Worm (Caenorhabditis elegans) whole organism, L3 larva: ENCODE results near the gene cox-6A.

ENCODE experiments used
- R02D3.7 ChIP-seq: fragments of 150-350 bp; optimal IDR thresholded peaks from 2 replicates; lab custom pipeline; 2014; ENCODE audit warnings: missing biosample characterization, missing genetic modification characterization
- ZK546.5 ChIP-seq: sonication (generic microtip); optimal IDR thresholded peaks from 2 replicates; lab custom pipeline; 2017; ENCODE audit warnings: missing biosample characterization, missing genetic modification characterization
- aly-2 ChIP-seq: fragments of 150-350 bp; optimal IDR thresholded peaks from 2 replicates; lab custom pipeline; 2014; ENCODE audit warnings: missing biosample characterization, missing genetic modification characterization
- ama-1 ChIP-seq: fragments of 150-350 bp; optimal IDR thresholded peaks from 2 replicates; lab custom pipeline; 2018
- ceh-28 ChIP-seq: fragments of 150-350 bp; optimal IDR thresholded peaks from 2 replicates; lab custom pipeline; 2014; ENCODE audit warnings: missing biosample characterization, missing genetic modification reagents, missing genetic modification characterization
- ceh-82 ChIP-seq: fragments of 150-350 bp; optimal IDR thresholded peaks from 2 replicates; lab custom pipeline; 2014; ENCODE audit warnings: missing biosample characterization, missing genetic modification characterization
- ceh-9 ChIP-seq: sonication (generic microtip); optimal IDR thresholded peaks from 2 replicates; lab custom pipeline; 2018; ENCODE audit warnings: missing biosample characterization, missing genetic modification characterization
- egl-27 ChIP-seq: sonication (generic microtip); optimal IDR thresholded peaks from 4 replicates; lab custom pipeline; 2017; ENCODE audit warnings: missing biosample characterization, missing genetic modification reagents, missing genetic modification characterization
- egl-5 ChIP-seq: fragments of 150-350 bp; optimal IDR thresholded peaks from 2 replicates; lab custom pipeline; 2017; ENCODE audit warnings: missing biosample characterization, missing genetic modification reagents, missing genetic modification characterization, inconsistent platforms
- elt-1 ChIP-seq: fragments of 150-350 bp; optimal IDR thresholded peaks from 2 replicates; lab custom pipeline; 2014; ENCODE audit warnings: missing biosample characterization, missing genetic modification characterization
- elt-2 ChIP-seq: sonication (generic microtip); optimal IDR thresholded peaks from 2 replicates; lab custom pipeline; 2016; ENCODE audit warnings: missing genetic modification reagents, mild to moderate bottlenecking, missing genetic modification characterization, missing compliant biosample characterization
- fkh-2 ChIP-seq: fragments of 150-350 bp; optimal IDR thresholded peaks from 2 replicates; lab custom pipeline; 2014; ENCODE audit warnings: missing biosample characterization, missing genetic modification reagents, missing genetic modification characterization
- fos-1 ChIP-seq: fragments of 150-350 bp; optimal IDR thresholded peaks from 2 replicates; lab custom pipeline; 2014; ENCODE audit warnings: missing biosample characterization, missing genetic modification characterization
- hmg-11 ChIP-seq: sonication (generic microtip); optimal IDR thresholded peaks from 2 replicates; lab custom pipeline; 2016; ENCODE audit warnings: missing genetic modification characterization, missing compliant biosample characterization
- lin-39 ChIP-seq: fragments of 150-350 bp; optimal IDR thresholded peaks from 2 replicates; lab custom pipeline; 2018; ENCODE audit warnings: missing biosample characterization, missing genetic modification reagents, missing genetic modification characterization
- nhr-12 ChIP-seq: fragments of 150-350 bp; optimal IDR thresholded peaks from 2 replicates; lab custom pipeline; 2014; ENCODE audit warnings: missing biosample characterization, missing genetic modification characterization
- nhr-23 ChIP-seq: fragments of 150-350 bp; optimal IDR thresholded peaks from 2 replicates; lab custom pipeline; 2014; ENCODE audit warnings: missing biosample characterization, missing genetic modification reagents, missing genetic modification characterization
- nhr-237 ChIP-seq: fragments of 150-350 bp; optimal IDR thresholded peaks from 2 replicates; lab custom pipeline; 2014; ENCODE audit warnings: missing biosample characterization, missing genetic modification characterization
- nhr-25 ChIP-seq: sonication (generic microtip); optimal IDR thresholded peaks from 2 replicates; lab custom pipeline; 2017; ENCODE audit warnings: missing biosample characterization, missing genetic modification characterization
- nhr-43 ChIP-seq: sonication (generic microtip); optimal IDR thresholded peaks from 2 replicates; lab custom pipeline; 2016; ENCODE audit warnings: mild to moderate bottlenecking, missing genetic modification characterization, missing compliant biosample characterization; ENCODE audit not compliant: poor library complexity, severe bottlenecking
- nhr-67 ChIP-seq: fragments of 150-350 bp; optimal IDR thresholded peaks from 2 replicates; lab custom pipeline; 2014; ENCODE audit warnings: missing biosample characterization, missing genetic modification characterization
- nhr-77 ChIP-seq: fragments of 150-350 bp; optimal IDR thresholded peaks from 2 replicates; lab custom pipeline; 2014; ENCODE audit warnings: missing biosample characterization, missing genetic modification characterization
- pha-4 ChIP-seq: fragments of 150-350 bp; optimal IDR thresholded peaks from 2 replicates; lab custom pipeline; 2014; ENCODE audit warnings: missing biosample characterization, missing genetic modification reagents, missing genetic modification characterization
- pqm-1 ChIP-seq: fragments of 150-350 bp; optimal IDR thresholded peaks from 2 replicates; lab custom pipeline; 2017; ENCODE audit warnings: missing biosample characterization, missing genetic modification characterization, inconsistent platforms
- skn-1 ChIP-seq: fragments of 150-350 bp; optimal IDR thresholded peaks from 2 replicates; lab custom pipeline; 2014; ENCODE audit warnings: missing biosample characterization, missing genetic modification characterization
- snpc-4 ChIP-seq: fragments of 150-350 bp; optimal IDR thresholded peaks from 2 replicates; lab custom pipeline; 2014; ENCODE audit warnings: missing biosample characterization, missing genetic modification characterization
- unc-39 ChIP-seq: sonication (generic microtip); optimal IDR thresholded peaks from 4 replicates; lab custom pipeline; 2017; ENCODE audit warnings: missing biosample characterization, missing genetic modification characterization
- unc-62 ChIP-seq: fragments of 150-350 bp; sonication (generic microtip); optimal IDR thresholded peaks from 4 replicates; lab custom pipeline; 2014; ENCODE audit warnings: missing biosample characterization, missing genetic modification reagents, missing genetic modification characterization
- zag-1 ChIP-seq: fragments of 150-350 bp; optimal IDR thresholded peaks from 2 replicates; lab custom pipeline; 2014; ENCODE audit warnings: missing biosample characterization, missing genetic modification characterization
- ztf-11 ChIP-seq: fragments of 150-350 bp; optimal IDR thresholded peaks from 2 replicates; lab custom pipeline; 2014; ENCODE audit warnings: missing biosample characterization, missing genetic modification characterization
- ztf-4 ChIP-seq: fragments of 150-350 bp; optimal IDR thresholded peaks from 2 replicates; lab custom pipeline; 2014; ENCODE audit warnings: missing biosample characterization, missing genetic modification characterization

cox-6A gene

DNA sequence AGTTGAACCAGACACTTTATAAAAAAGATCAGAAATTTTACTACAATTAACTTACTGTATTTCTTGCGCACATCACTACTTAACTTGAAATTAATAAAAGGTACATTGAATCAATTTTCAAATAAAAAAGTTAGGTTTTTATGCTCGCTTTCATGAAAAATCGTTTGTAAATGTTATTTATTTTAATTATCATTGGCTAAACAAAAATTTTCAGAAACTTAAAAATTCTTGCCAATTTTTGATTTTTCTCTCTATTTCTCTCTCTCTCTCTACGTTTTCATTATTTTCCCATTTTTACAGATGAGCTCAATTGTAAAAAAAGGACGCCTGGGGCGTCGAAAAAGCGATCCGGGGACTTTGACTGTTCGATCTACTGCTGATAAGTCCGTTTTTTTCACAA, 27.9 kb downstream of the cox-6A start, which contains the start of gene sax-2:
sax-2 (plus strand) TSS at position 301 of the 400 bp plus-strand sequence.
- TF ChIP-seq nhr-12 (tag; lab: Kevin White, UChicago) (no peak), fkh-2 (tag; lab: Kevin White, UChicago) (no peak), unc-39 (tag; lab: Kevin White, UChicago) (no peak), R02D3.7 (tag; lab: Kevin White, UChicago) (no peak), pha-4 (tag; lab: Kevin White, UChicago) (no peak), hmg-11 (tag; lab: Kevin White, UChicago) (no peak), unc-62 (no peak), zag-1 (tag; lab: Kevin White, UChicago) (no peak), nhr-25 (tag; lab: Kevin White, UChicago) (no peak), lin-39 (tag; lab: Kevin White, UChicago) (no peak), ceh-82 (tag; lab: Kevin White, UChicago) (no peak), ztf-4 (tag; lab: Kevin White, UChicago) (no peak), ceh-9 (tag; lab: Kevin White, UChicago) (no peak), nhr-237 (tag; lab: Kevin White, UChicago) (no peak), fos-1 (tag; lab: Kevin White, UChicago) (no peak), nhr-67 (tag; lab: Kevin White, UChicago) (no peak), ceh-28 (no peak)

DNA sequence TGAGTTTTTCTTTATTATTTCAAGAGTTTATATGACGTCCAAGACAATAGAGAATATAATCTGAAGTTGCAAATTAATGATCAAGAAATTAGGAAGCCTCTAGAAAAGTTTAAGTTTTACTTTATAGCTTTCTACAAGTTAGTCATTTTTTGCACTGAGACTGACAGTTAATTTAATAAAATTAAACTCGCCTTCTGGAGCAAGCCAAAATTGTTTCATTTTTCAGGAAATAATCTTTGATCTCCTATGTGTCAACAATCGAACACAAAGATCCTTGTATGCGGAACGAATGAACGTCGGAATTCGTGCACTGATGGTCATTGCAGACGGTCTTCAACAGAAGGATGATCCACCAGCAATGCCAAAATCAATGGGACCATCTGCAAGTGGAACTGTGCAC, 30.9 kb downstream of the cox-6A start:
- no peak for TF ChIP-seq nhr-77 (tag; lab: Kevin White, UChicago)
- no peak for TF ChIP-seq elt-1
- no peak for TF ChIP-seq hmg-11 (tag; lab: Kevin White, UChicago)
- no peak for TF ChIP-seq nhr-43 (tag; lab: Kevin White, UChicago)
- no peak for TF ChIP-seq elt-2 (tag; lab: Kevin White, UChicago)
- TF ChIP-seq pqm-1 (tag; lab: Kevin White, UChicago) = no peak
- TF ChIP-seq nhr-237 (tag; lab: Kevin White, UChicago) = no peak
- no peak for TF ChIP-seq skn-1 (tag; lab: Kevin White, UChicago)
- no peak for TF ChIP-seq ZK546.5 (tag; lab: Kevin White, UChicago)
- no peak for TF ChIP-seq lin-39 (tag; lab: Kevin White, UChicago)
- no peak for TF ChIP-seq ztf-11 (tag; lab: Kevin White, UChicago)
- no peak for TF ChIP-seq fos-1 (tag; lab: Kevin White, UChicago)
- TF ChIP-seq ztf-4 (tag; lab: Kevin White, UChicago) = no peak
- no peak for TF ChIP-seq snpc-4
- TF ChIP-seq nhr-23 (tag; lab: Kevin White, UChicago) = no peak

DNA sequence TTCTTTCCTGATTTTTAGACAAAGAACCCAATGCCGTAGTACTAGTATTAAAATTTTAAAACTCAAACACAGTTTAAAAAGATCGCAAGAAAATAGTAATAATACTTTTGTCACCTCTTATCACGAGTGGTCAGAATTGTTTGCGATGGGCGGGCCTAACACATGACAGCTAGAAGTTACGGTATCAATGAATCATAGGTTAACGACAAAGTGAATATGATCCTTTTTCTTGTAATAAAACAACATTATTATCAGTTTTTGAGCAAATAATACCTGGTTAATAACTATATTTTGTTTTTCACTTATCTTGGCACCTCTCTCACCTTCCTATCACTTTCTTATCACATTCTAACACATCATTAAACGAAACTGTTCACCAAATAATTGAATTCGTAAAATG, 31.5 kb downstream of the cox-6A start:
- TF ChIP-seq ceh-9 (tag; lab: Kevin White, UChicago) (no peak), pqm-1 (tag; lab: Kevin White, UChicago) (peak; percentile 55), elt-2 (tag; lab: Kevin White, UChicago) (peak; percentile 65)
- TF ChIP-seq, all 47 proteins: peak for 2

DNA sequence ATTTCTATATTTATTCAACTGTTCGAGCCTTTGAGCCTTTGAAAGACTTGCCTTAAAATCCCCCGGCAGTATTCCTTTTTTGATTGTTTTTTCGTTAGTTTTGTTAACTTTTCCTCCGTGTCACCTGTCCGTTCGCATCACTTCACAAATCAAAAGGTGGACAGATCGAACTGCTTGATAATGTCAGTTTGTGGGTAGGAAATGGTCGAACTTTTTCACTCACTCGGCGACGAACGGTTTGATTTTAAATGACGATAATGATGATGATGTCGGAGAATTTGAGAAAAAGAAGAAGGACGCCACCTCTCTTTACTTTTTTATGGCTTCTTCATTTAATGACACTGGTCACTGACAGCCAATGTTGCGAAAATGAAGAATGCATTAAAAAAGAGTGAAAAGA, 37.5 kb downstream of the cox-6A start:
- no peak for TF ChIP-seq fos-1 (tag; lab: Kevin White, UChicago)
- peak; percentile 39 for TF ChIP-seq nhr-25 (tag; lab: Kevin White, UChicago)
- TF ChIP-seq unc-62 = peak; percentile 40
- no peak for TF ChIP-seq ama-1 (lab: Kevin White, UChicago)
- no peak for TF ChIP-seq nhr-77 (tag; lab: Kevin White, UChicago)
- peak; percentile 63 for TF ChIP-seq elt-1

DNA sequence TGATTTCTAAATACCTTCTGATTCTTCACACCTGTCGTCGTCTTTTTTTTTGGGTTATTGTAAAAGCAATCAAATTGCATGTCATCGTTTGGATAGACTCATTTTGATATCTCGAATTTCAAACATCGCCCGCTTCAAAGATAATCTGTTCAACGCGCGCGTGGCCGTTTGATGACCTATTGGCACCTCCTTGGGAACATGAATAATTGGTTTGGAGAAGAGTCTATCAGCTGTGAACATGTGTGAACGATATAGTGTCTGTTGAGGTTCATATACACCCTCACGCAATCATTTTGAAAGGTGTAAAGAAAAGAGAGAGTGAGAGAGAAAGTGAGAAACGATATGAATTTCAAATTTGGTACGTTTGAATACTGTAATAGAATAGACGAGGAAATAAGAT, 39.1 kb downstream of the cox-6A start:
- TF ChIP-seq R02D3.7 (tag; lab: Kevin White, UChicago) (no peak), nhr-77 (tag; lab: Kevin White, UChicago) (no peak), zag-1 (tag; lab: Kevin White, UChicago) (no peak), egl-5 (tag; lab: Kevin White, UChicago) (no peak), egl-27 (no peak), ceh-9 (tag; lab: Kevin White, UChicago) (no peak)

DNA sequence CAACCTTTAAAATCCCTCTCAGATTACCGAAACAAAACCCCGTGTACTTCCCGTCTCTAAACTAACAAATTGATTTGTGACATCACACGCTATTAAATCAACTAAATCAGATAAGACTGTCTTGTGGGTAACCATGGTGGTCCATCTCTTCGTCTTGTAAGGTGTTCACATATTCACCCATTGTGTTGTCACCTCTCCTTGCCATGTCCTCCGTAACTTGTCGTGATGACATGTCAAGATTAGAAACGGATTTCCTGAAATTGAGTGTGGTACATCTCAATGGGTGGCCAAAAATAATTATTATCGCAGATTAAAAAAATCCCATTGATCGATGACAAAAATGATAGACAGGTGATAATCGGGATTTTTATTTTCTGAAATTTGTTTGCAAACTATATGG, 42.9 kb downstream of the cox-6A start:
- TF ChIP-seq aly-2 (no peak), ztf-4 (tag; lab: Kevin White, UChicago) (no peak)
